Worm (Caenorhabditis elegans) whole organism, early embryonic: ENCODE measurements around the gene F53G2.12.

Experiments used
- B0310.2 ChIP-seq: sonication (generic microtip); optimal IDR thresholded peaks from 2 replicates; lab custom pipeline; 2016; ENCODE audit warnings: mild to moderate bottlenecking, missing genetic modification characterization, missing compliant biosample characterization
- F13C5.2 ChIP-seq: sonication (generic microtip); optimal IDR thresholded peaks from 2 replicates; lab custom pipeline; 2017; ENCODE audit warnings: mild to moderate bottlenecking, missing genetic modification characterization, inconsistent platforms, missing compliant biosample characterization
- aly-1 ChIP-seq: sonication (generic microtip); optimal IDR thresholded peaks from 2 replicates; lab custom pipeline; 2016; ENCODE audit warnings: missing genetic modification characterization, missing compliant biosample characterization
- ama-1 ChIP-seq: fragments of 150-350 bp; optimal IDR thresholded peaks from 2 replicates; lab custom pipeline; 2014
- ceh-13 ChIP-seq: fragments of 200-800 bp; sonication (Bioruptor generic); optimal IDR thresholded peaks from 2 replicates; lab custom pipeline; 2018; ENCODE audit warnings: mild to moderate bottlenecking, missing genetic modification characterization, missing compliant biosample characterization
- ceh-36 ChIP-seq: sonication (generic microtip); optimal IDR thresholded peaks from 2 replicates; lab custom pipeline; 2016; ENCODE audit warnings: missing genetic modification characterization, inconsistent platforms, missing compliant biosample characterization
- ets-7 ChIP-seq: sonication (generic microtip); optimal IDR thresholded peaks from 2 replicates; lab custom pipeline; 2016; ENCODE audit warnings: missing genotype, missing genetic modification characterization, missing compliant biosample characterization
- flt-1 ChIP-seq: fragments of 200-800 bp; sonication (Bioruptor generic); IDR thresholded peaks from 2 replicates; pipeline ENCODE4 v1.3.6; 2022; ENCODE audit warnings: missing genetic modification characterization, missing compliant biosample characterization
- hmbx-1 ChIP-seq: sonication (generic microtip); optimal IDR thresholded peaks from 2 replicates; lab custom pipeline; 2016; ENCODE audit warnings: mild to moderate bottlenecking, missing genetic modification characterization, missing compliant biosample characterization
- hmg-4 ChIP-seq: fragments of 200-800 bp; sonication (Bioruptor generic); optimal IDR thresholded peaks from 2 replicates; lab custom pipeline; 2018; ENCODE audit warnings: mild to moderate bottlenecking, missing genetic modification characterization, missing compliant biosample characterization
- hnd-1 ChIP-seq: sonication (generic microtip); optimal IDR thresholded peaks from 2 replicates; lab custom pipeline; 2016; ENCODE audit warnings: missing genetic modification characterization, missing compliant biosample characterization
- pes-1 ChIP-seq: fragments of 200-800 bp; sonication (Bioruptor generic); IDR thresholded peaks from 2 replicates; pipeline ENCODE4 v1.3.6; 2022; ENCODE audit warnings: missing genetic modification reagents, missing genetic modification characterization, missing compliant biosample characterization
- scrt-1 ChIP-seq: fragments of 200-800 bp; sonication (Bioruptor generic); IDR thresholded peaks from 2 replicates; pipeline ENCODE4 v1.3.6; 2022; ENCODE audit warnings: missing genetic modification characterization, missing compliant biosample characterization
- sea-1 ChIP-seq: fragments of 200-800 bp; sonication (Bioruptor generic); conservative IDR thresholded peaks from 2 replicates; pipeline ENCODE4 v1.3.6; 2022; ENCODE audit warnings: missing genetic modification characterization, missing compliant biosample characterization
- tbx-11 ChIP-seq: fragments of 200-800 bp; sonication (Bioruptor generic); IDR thresholded peaks from 2 replicates; pipeline ENCODE4 v1.3.6; 2022; ENCODE audit warnings: missing genetic modification characterization, missing compliant biosample characterization
- tbx-37 ChIP-seq: fragments of 200-800 bp; sonication (Bioruptor generic); conservative IDR thresholded peaks from 2 replicates; pipeline ENCODE4 v1.3.6; 2022; ENCODE audit warnings: missing genetic modification reagents, missing genetic modification characterization, missing compliant biosample characterization
- tra-4 ChIP-seq: sonication (generic microtip); optimal IDR thresholded peaks from 2 replicates; lab custom pipeline; 2017; ENCODE audit warnings: missing genetic modification characterization, missing compliant biosample characterization

F53G2.12 gene

DNA sequence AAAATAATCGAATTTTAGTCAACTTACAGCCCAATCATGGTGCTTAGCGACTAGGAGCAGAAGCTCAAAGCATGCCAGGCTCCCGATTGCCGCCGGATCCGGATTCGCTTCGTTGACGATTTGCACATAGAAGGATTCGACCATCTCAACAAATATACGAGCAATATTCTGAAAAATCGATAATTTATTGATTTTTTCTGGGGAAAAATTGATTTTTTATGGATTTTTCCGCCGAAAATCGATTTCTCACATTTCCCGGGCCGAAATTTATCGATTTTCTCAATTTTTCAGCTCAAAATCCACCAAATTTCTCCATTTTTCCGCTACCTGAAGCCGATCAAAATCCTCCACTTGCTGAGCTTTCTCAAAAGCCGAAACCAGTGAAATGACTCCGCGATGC, 10.0 kb downstream of the F53G2.12 start:
- TF ChIP-seq hmg-4 (no peak), pes-1 (GFP tag; lab: Robert Waterston, UW) (no peak)

DNA sequence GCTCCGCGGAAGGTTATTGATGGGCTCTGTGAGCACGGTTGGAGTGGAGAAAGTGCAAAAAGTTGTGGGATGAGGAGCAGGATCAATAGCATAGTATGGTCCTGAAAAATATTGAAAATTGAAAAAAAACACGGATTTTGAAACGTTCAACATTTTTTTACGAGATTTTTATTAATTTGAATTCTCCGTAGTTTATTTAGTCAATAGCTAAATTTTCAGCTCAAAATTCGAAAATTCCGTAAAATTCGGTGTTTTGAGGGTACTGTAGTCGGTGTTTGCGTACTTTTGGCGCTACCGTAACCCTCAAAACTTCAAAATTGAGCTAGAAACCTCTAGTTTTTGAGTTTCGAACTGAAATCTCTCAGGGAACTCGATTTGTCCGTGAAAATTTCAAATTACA, 20.0 kb downstream of the F53G2.12 start, which contains the start of gene pqn-42:
Gene pqn-42, minus strand, starts transcription at position 101 of the 400 bp plus-strand sequence.
- TF ChIP-seq ets-7 (tag; lab: Kevin White, UChicago): no peak
- no peak for TF ChIP-seq hmbx-1 (tag; lab: Kevin White, UChicago)
- no peak for TF ChIP-seq aly-1
- TF ChIP-seq tra-4 (tag; lab: Kevin White, UChicago): no peak
- TF ChIP-seq ceh-36: no peak
- TF ChIP-seq flt-1: no peak
- no peak for TF ChIP-seq hmg-4
- no peak for TF ChIP-seq pes-1 (GFP tag; lab: Robert Waterston, UW)
- TF ChIP-seq tbx-11 (GFP tag; lab: Robert Waterston, UW): no peak

DNA sequence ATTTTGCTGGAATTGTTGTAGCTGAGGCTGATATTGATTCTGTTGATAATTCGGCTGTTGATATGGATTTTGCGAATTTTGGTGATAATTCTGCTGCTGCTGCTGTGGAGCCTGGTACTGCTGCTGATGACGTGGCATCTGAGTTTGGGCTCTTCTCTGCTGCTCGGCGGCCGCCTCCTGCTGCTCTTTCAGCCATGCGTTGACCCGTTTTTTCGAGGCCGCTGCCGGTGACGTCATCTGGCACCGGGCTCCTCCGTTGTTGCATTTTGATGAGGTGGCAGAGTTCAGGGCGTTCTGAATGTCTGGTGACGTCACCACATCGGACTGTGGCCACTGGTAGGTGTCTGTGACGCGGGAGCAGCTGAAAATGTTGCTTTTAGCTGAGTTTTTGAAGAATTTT, 21.9 kb downstream of the F53G2.12 start:
- no peak for TF ChIP-seq flt-1
- TF ChIP-seq ceh-36: no peak
- TF ChIP-seq tra-4 (tag; lab: Kevin White, UChicago): no peak
- TF ChIP-seq ama-1: no peak
- TF ChIP-seq pes-1 (GFP tag; lab: Robert Waterston, UW): no peak
- TF ChIP-seq tbx-11 (GFP tag; lab: Robert Waterston, UW): no peak
- no peak for TF ChIP-seq ceh-13
- no peak for TF ChIP-seq scrt-1 (GFP tag; lab: Robert Waterston, UW)
- no peak for TF ChIP-seq B0310.2
- TF ChIP-seq sea-1: no peak
- no peak for TF ChIP-seq hmg-4
- TF ChIP-seq tbx-37 (GFP tag; lab: Robert Waterston, UW): no peak
- no peak for TF ChIP-seq hmbx-1 (tag; lab: Kevin White, UChicago)
- TF ChIP-seq ets-7 (tag; lab: Kevin White, UChicago): no peak
- no peak for TF ChIP-seq aly-1
- no peak for TF ChIP-seq hnd-1 (tag; lab: Kevin White, UChicago)
- TF ChIP-seq F13C5.2 (tag; lab: Kevin White, UChicago): no peak

DNA sequence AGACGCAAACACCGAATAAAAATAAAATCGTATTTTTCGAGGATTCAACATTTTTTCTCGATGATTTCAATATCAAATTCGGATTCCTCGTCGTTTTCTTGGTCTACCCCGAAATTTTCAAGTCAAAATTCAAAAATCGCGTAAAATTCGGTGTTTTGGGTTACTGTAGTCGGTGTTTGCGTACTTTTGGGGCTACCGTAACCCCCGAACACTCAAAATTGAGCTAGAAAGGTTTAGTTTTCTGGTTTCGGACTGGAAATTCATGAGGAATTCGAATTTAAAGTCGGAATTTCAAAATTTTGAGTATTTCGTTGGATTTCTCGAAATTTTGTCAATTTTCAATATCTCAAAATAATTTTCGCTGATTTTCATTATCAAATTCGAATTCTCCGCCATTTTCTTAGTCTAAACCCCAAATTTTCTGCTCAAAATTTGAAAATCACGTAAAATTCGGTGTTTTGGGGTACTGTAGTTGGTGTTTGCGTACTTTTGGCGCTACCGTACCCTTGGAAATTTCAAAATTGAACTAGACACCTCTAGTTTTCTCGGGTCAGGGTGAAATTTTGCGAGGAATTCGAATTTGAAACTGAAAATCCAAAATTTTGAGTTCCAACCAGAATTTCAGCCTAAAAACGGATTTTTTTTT, 22.8 kb downstream of the F53G2.12 start:
- no peak for TF ChIP-seq hmg-4
- TF ChIP-seq ama-1: no peak
- TF ChIP-seq tbx-37 (GFP tag; lab: Robert Waterston, UW): no peak
- no peak for TF ChIP-seq scrt-1 (GFP tag; lab: Robert Waterston, UW)
- TF ChIP-seq ceh-36: no peak
- no peak for TF ChIP-seq sea-1
- no peak for TF ChIP-seq hmbx-1 (tag; lab: Kevin White, UChicago)
- no peak for TF ChIP-seq F13C5.2 (tag; lab: Kevin White, UChicago)
- TF ChIP-seq ceh-13: no peak
- no peak for TF ChIP-seq pes-1 (GFP tag; lab: Robert Waterston, UW)
- no peak for TF ChIP-seq tra-4 (tag; lab: Kevin White, UChicago)
- no peak for TF ChIP-seq ets-7 (tag; lab: Kevin White, UChicago)
- TF ChIP-seq tbx-11 (GFP tag; lab: Robert Waterston, UW): no peak
- no peak for TF ChIP-seq hnd-1 (tag; lab: Kevin White, UChicago)
- TF ChIP-seq flt-1: no peak
- no peak for TF ChIP-seq B0310.2
- TF ChIP-seq aly-1: no peak

DNA sequence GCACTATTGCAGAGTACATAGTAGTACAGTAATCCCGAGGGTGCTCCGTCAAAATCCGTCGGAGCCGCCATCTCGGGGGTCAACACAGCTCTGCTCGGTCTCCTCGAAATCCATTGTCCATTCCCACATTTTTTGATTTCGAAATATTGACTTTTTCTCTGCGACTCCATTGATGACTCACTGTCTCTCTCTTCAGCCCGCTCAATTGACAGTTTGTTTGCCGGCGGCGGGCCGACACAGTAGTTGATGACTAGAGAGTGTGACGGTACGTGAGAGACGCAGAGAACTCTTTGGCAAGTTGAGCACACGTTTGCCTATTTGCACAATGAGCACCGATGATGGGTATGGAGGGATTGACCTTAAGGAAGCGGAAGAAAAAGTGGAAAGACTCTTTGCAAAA, 24.1 kb downstream of the F53G2.12 start:
- no peak for TF ChIP-seq scrt-1 (GFP tag; lab: Robert Waterston, UW)
- TF ChIP-seq ceh-36: no peak
- TF ChIP-seq ama-1: no peak
- TF ChIP-seq hmbx-1 (tag; lab: Kevin White, UChicago): no peak

DNA sequence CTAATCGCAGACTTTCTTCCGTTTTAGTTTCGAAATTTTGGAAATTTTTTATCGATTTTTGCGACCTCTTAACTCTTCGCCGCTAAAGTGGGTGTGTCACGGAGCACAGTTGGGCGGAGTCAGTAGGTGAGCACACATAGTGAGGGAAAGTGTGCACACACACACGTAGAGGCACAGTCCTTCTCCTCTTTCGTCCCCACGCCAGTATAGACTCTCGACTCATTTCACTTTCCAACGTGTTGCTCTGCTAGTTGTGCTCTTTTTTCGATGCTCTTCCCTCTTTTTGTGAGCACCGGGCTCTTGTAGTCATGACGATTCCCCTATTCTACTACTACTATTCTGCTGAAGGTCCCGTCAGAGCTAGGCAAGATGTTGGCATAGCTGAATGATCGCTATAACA, 26.4 kb downstream of the F53G2.12 start:
- TF ChIP-seq ama-1 (peak; percentile 75), tra-4 (tag; lab: Kevin White, UChicago) (no peak), tbx-11 (GFP tag; lab: Robert Waterston, UW) (no peak), F13C5.2 (tag; lab: Kevin White, UChicago) (no peak), hmg-4 (no peak), aly-1 (no peak), ceh-36 (no peak), ets-7 (tag; lab: Kevin White, UChicago) (no peak)

DNA sequence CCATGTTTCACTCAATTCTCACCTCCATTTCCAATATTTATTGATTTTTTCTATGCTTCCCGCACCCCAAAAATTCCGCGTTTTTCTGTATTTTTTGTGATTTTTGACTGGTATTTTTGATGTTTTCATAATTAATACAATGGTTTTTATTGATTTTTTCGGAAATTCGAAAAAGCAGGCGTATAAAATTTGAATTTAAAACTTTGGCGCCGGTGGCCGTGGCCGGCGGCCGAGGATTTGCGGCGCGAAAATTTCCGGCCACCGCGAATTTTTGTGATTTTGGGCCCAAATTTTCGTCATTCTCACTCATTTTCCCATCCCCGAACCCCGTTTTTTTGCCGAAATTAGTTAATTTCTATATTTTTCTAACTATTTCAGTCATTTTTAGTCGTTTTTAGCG, 27.9 kb downstream of the F53G2.12 start:
- TF ChIP-seq B0310.2 (no peak), tra-4 (tag; lab: Kevin White, UChicago) (no peak), flt-1 (no peak), ceh-36 (no peak), sea-1 (no peak), hnd-1 (tag; lab: Kevin White, UChicago) (no peak), aly-1 (no peak), pes-1 (GFP tag; lab: Robert Waterston, UW) (peak; percentile 58; the same call in 1 of the 2 replicates), tbx-37 (GFP tag; lab: Robert Waterston, UW) (peak; percentile 31; the same call in 1 of the 2 replicates), ets-7 (tag; lab: Kevin White, UChicago) (no peak), F13C5.2 (tag; lab: Kevin White, UChicago) (no peak), hmbx-1 (tag; lab: Kevin White, UChicago) (no peak)

DNA sequence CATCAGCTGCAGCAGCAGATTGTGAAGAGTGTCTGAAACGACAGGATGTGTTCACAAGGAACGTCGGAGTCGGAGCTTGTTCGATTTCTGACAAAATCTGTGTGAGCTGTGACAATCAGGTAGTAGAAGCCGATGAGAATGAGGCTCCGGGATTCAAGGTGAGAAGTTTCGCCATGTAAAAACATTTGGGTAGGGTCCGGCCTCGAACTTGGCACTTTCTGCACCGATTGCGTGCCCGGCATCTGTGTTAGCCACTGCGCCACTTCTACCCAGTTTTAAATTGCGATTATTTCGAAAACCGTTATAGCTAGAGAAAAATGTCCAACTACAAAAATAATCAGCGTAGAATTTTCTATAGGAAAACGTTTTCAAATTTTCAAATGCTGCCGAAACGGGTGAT, 32.2 kb downstream of the F53G2.12 start:
- TF ChIP-seq hnd-1 (tag; lab: Kevin White, UChicago) (no peak), hmbx-1 (tag; lab: Kevin White, UChicago) (no peak), hmg-4 (no peak), F13C5.2 (tag; lab: Kevin White, UChicago) (no peak), tbx-11 (GFP tag; lab: Robert Waterston, UW) (no peak), pes-1 (GFP tag; lab: Robert Waterston, UW) (no peak), ama-1 (no peak), tbx-37 (GFP tag; lab: Robert Waterston, UW) (no peak), flt-1 (no peak), scrt-1 (GFP tag; lab: Robert Waterston, UW) (no peak), B0310.2 (no peak), tra-4 (tag; lab: Kevin White, UChicago) (no peak), sea-1 (no peak)
